Worm (Caenorhabditis elegans) whole organism, late embryonic: ENCODE results near the gene srz-19.
A peak's percentile ranks its signal among the peaks of the same experiment; 100 is the strongest.

Source experiments
- C08G9.2 ChIP-seq: sonication (generic microtip); optimal IDR thresholded peaks from 2 replicates; lab custom pipeline; 2016; ENCODE audit warnings: mild to moderate bottlenecking, missing genetic modification characterization, moderate library complexity, missing compliant biosample characterization
- F13H6.1 ChIP-seq: sonication (generic microtip); optimal IDR thresholded peaks from 2 replicates; lab custom pipeline; 2016; ENCODE audit warnings: missing genetic modification characterization, missing compliant biosample characterization
- K02D7.2 ChIP-seq: sonication (generic microtip); optimal IDR thresholded peaks from 2 replicates; lab custom pipeline; 2017; ENCODE audit warnings: mild to moderate bottlenecking, missing genetic modification characterization, missing compliant biosample characterization
- T23F11.4 ChIP-seq: fragments of 200-800 bp; sonication (Bioruptor generic); optimal IDR thresholded peaks from 2 replicates; lab custom pipeline; 2018; ENCODE audit warnings: mild to moderate bottlenecking, missing genetic modification characterization, missing compliant biosample characterization
- Y22D7AL.16 ChIP-seq: sonication (generic microtip); optimal IDR thresholded peaks from 2 replicates; lab custom pipeline; 2016; ENCODE audit warnings: missing genetic modification characterization, missing compliant biosample characterization
- ama-1 ChIP-seq: fragments of 150-350 bp; optimal IDR thresholded peaks from 2 replicates; lab custom pipeline; 2014
- ceh-14 ChIP-seq: sonication (generic microtip); optimal IDR thresholded peaks from 2 replicates; lab custom pipeline; 2016; ENCODE audit warnings: missing genotype, missing genetic modification characterization, missing compliant biosample characterization
- ceh-18 ChIP-seq: sonication (generic microtip); optimal IDR thresholded peaks from 2 replicates; lab custom pipeline; 2016; ENCODE audit warnings: missing genetic modification characterization, missing compliant biosample characterization
- ceh-19 ChIP-seq: fragments of 200-800 bp; sonication (Bioruptor generic); optimal IDR thresholded peaks from 2 replicates; lab custom pipeline; 2018; ENCODE audit warnings: mild to moderate bottlenecking, missing genetic modification characterization, missing compliant biosample characterization
- ceh-31 ChIP-seq: sonication (generic microtip); optimal IDR thresholded peaks from 2 replicates; lab custom pipeline; 2016; ENCODE audit warnings: missing genetic modification characterization, missing compliant biosample characterization
- ceh-34 ChIP-seq: sonication (generic microtip); optimal IDR thresholded peaks from 2 replicates; lab custom pipeline; 2016; ENCODE audit warnings: mild to moderate bottlenecking, missing genetic modification characterization, missing compliant biosample characterization
- ceh-45 ChIP-seq: fragments of 200-800 bp; sonication (Bioruptor generic); IDR thresholded peaks from 2 replicates; pipeline ENCODE4 v1.3.6; 2022; ENCODE audit warnings: missing genetic modification reagents, missing genetic modification characterization, missing compliant biosample characterization
- ceh-48 ChIP-seq: sonication (generic microtip); optimal IDR thresholded peaks from 2 replicates; lab custom pipeline; 2016; ENCODE audit warnings: missing genetic modification characterization, inconsistent platforms, missing compliant biosample characterization
- che-1 ChIP-seq: sonication (generic microtip); optimal IDR thresholded peaks from 2 replicates; lab custom pipeline; 2016; ENCODE audit warnings: mild to moderate bottlenecking, missing genetic modification characterization, missing compliant biosample characterization
- dmd-4 ChIP-seq: sonication (generic microtip); optimal IDR thresholded peaks from 2 replicates; lab custom pipeline; 2016; ENCODE audit warnings: borderline replicate concordance, missing genetic modification characterization, missing compliant biosample characterization
- ets-4 ChIP-seq: sonication (generic microtip); optimal IDR thresholded peaks from 2 replicates; lab custom pipeline; 2016; ENCODE audit warnings: missing genetic modification characterization, missing compliant biosample characterization
- eyg-1 ChIP-seq: sonication (generic microtip); optimal IDR thresholded peaks from 2 replicates; lab custom pipeline; 2016; ENCODE audit warnings: missing genotype, missing genetic modification characterization, missing compliant biosample characterization
- fax-1 ChIP-seq: sonication (generic microtip); optimal IDR thresholded peaks from 2 replicates; lab custom pipeline; 2016; ENCODE audit warnings: missing genotype, missing genetic modification characterization, missing compliant biosample characterization
- fkh-6 ChIP-seq: sonication (generic microtip); optimal IDR thresholded peaks from 2 replicates; lab custom pipeline; 2016; ENCODE audit warnings: missing genetic modification characterization, missing compliant biosample characterization
- gmeb-2 ChIP-seq: sonication (generic microtip); optimal IDR thresholded peaks from 2 replicates; lab custom pipeline; 2016; ENCODE audit warnings: missing genetic modification characterization, inconsistent platforms, missing compliant biosample characterization
- hlh-13 ChIP-seq: fragments of 200-800 bp; sonication (Bioruptor generic); optimal IDR thresholded peaks from 2 replicates; lab custom pipeline; 2018; ENCODE audit warnings: mild to moderate bottlenecking, missing genetic modification characterization, missing compliant biosample characterization
- hlh-15 ChIP-seq: sonication (generic microtip); optimal IDR thresholded peaks from 2 replicates; lab custom pipeline; 2016; ENCODE audit warnings: missing genetic modification characterization, missing compliant biosample characterization
- hlh-8 ChIP-seq: sonication (generic microtip); optimal IDR thresholded peaks from 2 replicates; lab custom pipeline; 2016; ENCODE audit warnings: missing genotype, missing genetic modification characterization, missing compliant biosample characterization
- madf-2 ChIP-seq: sonication (generic microtip); optimal IDR thresholded peaks from 2 replicates; lab custom pipeline; 2017; ENCODE audit warnings: missing genetic modification characterization, missing compliant biosample characterization
- npax-4 ChIP-seq: sonication (generic microtip); optimal IDR thresholded peaks from 2 replicates; lab custom pipeline; 2016; ENCODE audit warnings: missing genetic modification characterization, missing compliant biosample characterization
- odd-2 ChIP-seq: sonication (generic microtip); optimal IDR thresholded peaks from 2 replicates; lab custom pipeline; 2017; ENCODE audit warnings: antibody characterized with exemption, mild to moderate bottlenecking, missing genetic modification characterization, missing compliant biosample characterization
- pag-3 ChIP-seq: sonication (generic microtip); optimal IDR thresholded peaks from 2 replicates; lab custom pipeline; 2016; ENCODE audit warnings: missing compliant biosample characterization, missing genetic modification characterization, borderline replicate concordance
- pax-1 ChIP-seq: fragments of 150-350 bp; optimal IDR thresholded peaks from 2 replicates; lab custom pipeline; 2014; ENCODE audit warnings: missing biosample characterization, missing genetic modification characterization
- pha-4 ChIP-seq: fragments of 150-350 bp; optimal IDR thresholded peaks from 2 replicates; lab custom pipeline; 2018; ENCODE audit warnings: missing biosample characterization, missing genetic modification reagents, missing genetic modification characterization
- rnt-1 ChIP-seq: sonication (generic microtip); optimal IDR thresholded peaks from 2 replicates; lab custom pipeline; 2016; ENCODE audit warnings: missing genetic modification characterization, missing compliant biosample characterization
- sdc-2 ChIP-seq: sonication (generic microtip); optimal IDR thresholded peaks from 2 replicates; lab custom pipeline; 2016; ENCODE audit warnings: missing genotype, missing genetic modification characterization, missing compliant biosample characterization
- tbx-7 ChIP-seq: sonication (generic microtip); optimal IDR thresholded peaks from 2 replicates; lab custom pipeline; 2016; ENCODE audit warnings: missing genotype, missing genetic modification characterization, missing compliant biosample characterization
- unc-3 ChIP-seq, 2 experiments: fragments of 200-800 bp in 1 of 2; sonication (Bioruptor generic) in 1 of 2; sonication (generic microtip) in 1 of 2; conservative IDR thresholded peaks in 1 of 2; optimal IDR thresholded peaks in 1 of 2; 2 replicates each; pipeline versions ENCODE4 v1.3.6 to Lab custom; 2016 to 2022; ENCODE audit warnings: missing compliant biosample characterization in 2 of 2, missing genetic modification characterization in 2 of 2, missing genetic modification reagents in 1 of 2
- unc-55 ChIP-seq: sonication (generic microtip); optimal IDR thresholded peaks from 2 replicates; lab custom pipeline; 2017; ENCODE audit warnings: missing biosample characterization, missing genetic modification reagents, missing genetic modification characterization
- zip-5 ChIP-seq: sonication (generic microtip); optimal IDR thresholded peaks from 2 replicates; lab custom pipeline; 2016; ENCODE audit warnings: missing genetic modification characterization, missing compliant biosample characterization

srz-19 gene

ce11 chrIV:3919506-3919905 is at the start of gene srz-19:
Gene srz-19, plus strand, starts transcription at chrIV:3919806.
- TF ChIP-seq ama-1 (lab: Kevin White, UChicago) (no peak), ceh-31 (tag; lab: Kevin White, UChicago) (no peak)

ce11 chrIV:3869875-3870274 is 49.7 kb upstream of the srz-19 start:
- no peak for TF ChIP-seq F13H6.1 (tag; lab: Kevin White, UChicago)
- TF ChIP-seq ceh-14 = no peak
- TF ChIP-seq T23F11.4 (GFP tag; lab: Kevin White, UChicago) = no peak
- TF ChIP-seq tbx-7 (tag; lab: Kevin White, UChicago) = no peak
- TF ChIP-seq rnt-1 (tag; lab: Kevin White, UChicago) = no peak
- no peak for TF ChIP-seq zip-5 (tag; lab: Kevin White, UChicago)
- TF ChIP-seq hlh-13 (GFP tag; lab: Kevin White, UChicago) = no peak

- TF ChIP-seq ceh-34 (no peak), unc-3 (GFP tag; conservative IDR thresholded peaks at IDR 0.05; lab: Robert Waterston, UW) (no peak), unc-3 (tag; optimal IDR thresholded peaks at IDR 0.05; lab: Kevin White, UChicago) (no peak), Y22D7AL.16 (tag; lab: Kevin White, UChicago) (no peak), rnt-1 (tag; lab: Kevin White, UChicago) (no peak), npax-4 (tag; lab: Kevin White, UChicago) (no peak), hlh-8 (tag; lab: Kevin White, UChicago) (no peak), pha-4 (tag; lab: Kevin White, UChicago) (no peak), pax-1 (no peak), unc-55 (GFP tag; lab: Kevin White, UChicago) (no peak), C08G9.2 (tag; lab: Kevin White, UChicago) (no peak)
Observed at ce11 chrIV:3873195-3873594, 46.4 kb upstream of the srz-19 start.

- TF ChIP-seq ceh-18 (tag; lab: Kevin White, UChicago) (no peak), gmeb-2 (no peak), ceh-45 (GFP tag; lab: Robert Waterston, UW) (no peak), ceh-48 (tag; lab: Kevin White, UChicago) (no peak), madf-2 (no peak), unc-3 (GFP tag; conservative IDR thresholded peaks at IDR 0.05; lab: Robert Waterston, UW) (no peak), unc-3 (tag; optimal IDR thresholded peaks at IDR 0.05; lab: Kevin White, UChicago) (no peak), fkh-6 (tag; lab: Kevin White, UChicago) (no peak), eyg-1 (no peak), hlh-15 (tag; lab: Kevin White, UChicago) (no peak), ceh-34 (no peak), ets-4 (tag; lab: Kevin White, UChicago) (no peak)
Observed at ce11 chrIV:3873706-3874105, 45.9 kb upstream of the srz-19 start, which contains the start of gene F37C4.5. Gene F37C4.5, minus strand, starts transcription at chrIV:3873806.

- TF ChIP-seq gmeb-2 = peak; percentile 5
- no peak for TF ChIP-seq sdc-2
Observed at ce11 chrIV:3874417-3874816, 45.2 kb upstream of the srz-19 start.

ce11 chrIV:3875260-3875659 is 44.3 kb upstream of the srz-19 start:
- TF ChIP-seq pha-4 (tag; lab: Kevin White, UChicago) (no peak), odd-2 (no peak), ets-4 (tag; lab: Kevin White, UChicago) (no peak), ceh-19 (GFP tag; lab: Kevin White, UChicago) (no peak), ceh-48 (tag; lab: Kevin White, UChicago) (no peak)

ce11 chrIV:3876955-3877354 is 42.7 kb upstream of the srz-19 start:
- TF ChIP-seq fax-1 (tag; lab: Kevin White, UChicago) (no peak), pag-3 (tag; lab: Kevin White, UChicago) (no peak), eyg-1 (no peak), K02D7.2 (tag; lab: Kevin White, UChicago) (no peak), T23F11.4 (GFP tag; lab: Kevin White, UChicago) (no peak), dmd-4 (no peak), che-1 (no peak)
- TF ChIP-seq, all 69 proteins: peak for 0
